Worm (Caenorhabditis elegans) whole organism, L4 larva: ENCODE measurements around the gene W06D11.5.

Experiments
- F10B5.3 ChIP-seq: sonication (generic microtip); optimal IDR thresholded peaks from 2 replicates; lab custom pipeline; 2016; ENCODE audit warnings: mild to moderate bottlenecking, missing genetic modification characterization, missing compliant biosample characterization
- ceh-82 ChIP-seq: sonication (generic microtip); optimal IDR thresholded peaks from 2 replicates; lab custom pipeline; 2017; ENCODE audit warnings: missing biosample characterization, missing genetic modification characterization
- dmd-8 ChIP-seq: fragments of 200-800 bp; sonication (Bioruptor generic); IDR thresholded peaks from 2 replicates; pipeline ENCODE4 v1.3.6; 2022; ENCODE audit warnings: missing genetic modification characterization, missing compliant biosample characterization
- egl-27 ChIP-seq: sonication (generic microtip); optimal IDR thresholded peaks from 3 replicates; lab custom pipeline; 2017; ENCODE audit warnings: missing biosample characterization, missing genetic modification reagents, missing genetic modification characterization
- gei-8 ChIP-seq: fragments of 200-800 bp; sonication (Bioruptor generic); optimal IDR thresholded peaks from 2 replicates; lab custom pipeline; 2018; ENCODE audit warnings: mild to moderate bottlenecking, missing genetic modification characterization, missing compliant biosample characterization
- hlh-30 ChIP-seq: sonication (generic microtip); optimal IDR thresholded peaks from 2 replicates; lab custom pipeline; 2017; ENCODE audit warnings: antibody characterized with exemption, mild to moderate bottlenecking, missing genetic modification characterization, missing compliant biosample characterization; ENCODE audit not compliant: insufficient read depth
- lin-13 ChIP-seq: fragments of 150-350 bp; optimal IDR thresholded peaks from 2 replicates; lab custom pipeline; 2014; ENCODE audit warnings: missing biosample characterization, missing genetic modification reagents, missing genetic modification characterization
- mes-2 ChIP-seq: sonication (generic microtip); optimal IDR thresholded peaks from 2 replicates; lab custom pipeline; 2016; ENCODE audit warnings: missing genotype, mild to moderate bottlenecking, missing genetic modification characterization, missing compliant biosample characterization; ENCODE audit not compliant: poor library complexity, severe bottlenecking
- nhr-28 ChIP-seq: fragments of 150-350 bp; optimal IDR thresholded peaks from 2 replicates; lab custom pipeline; 2014; ENCODE audit warnings: missing biosample characterization, missing genetic modification characterization
- snpc-4 ChIP-seq: fragments of 150-350 bp; optimal IDR thresholded peaks from 2 replicates; lab custom pipeline; 2014; ENCODE audit warnings: missing biosample characterization, missing genetic modification characterization

DNA sequence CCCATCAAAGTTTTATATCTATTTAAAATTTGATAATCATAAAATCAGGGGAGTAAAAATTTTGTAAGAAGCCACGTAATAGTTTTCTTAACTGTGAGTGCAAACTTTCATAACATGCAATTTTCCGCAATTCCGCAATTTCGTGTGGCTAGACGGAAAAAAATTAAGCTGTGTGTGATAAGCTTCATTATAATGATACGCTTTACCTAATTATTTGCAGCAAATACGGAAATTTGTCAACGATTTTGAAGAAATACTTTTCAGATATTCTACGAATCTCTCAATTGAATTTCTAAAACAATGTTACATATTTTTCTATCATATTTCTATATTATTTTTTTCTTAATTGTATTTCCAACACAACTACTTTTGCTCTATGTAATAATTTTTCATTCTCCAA lies 31.9 kb downstream of the W06D11.5 start, which contains the start of gene srd-46:
- no peak for TF ChIP-seq mes-2 (tag; lab: Kevin White, UChicago)
- TF ChIP-seq nhr-28 = no peak
- TF ChIP-seq dmd-8 (GFP tag; lab: Robert Waterston, UW) = no peak
- TF ChIP-seq egl-27 = no peak
- no peak for TF ChIP-seq gei-8 (GFP tag; lab: Kevin White, UChicago)
- TF ChIP-seq snpc-4 = no peak
- no peak for TF ChIP-seq lin-13
- no peak for TF ChIP-seq hlh-30 (tag; lab: Kevin White, UChicago)
- TF ChIP-seq ceh-82 (tag; lab: Kevin White, UChicago) = no peak
- no peak for TF ChIP-seq F10B5.3 (tag; lab: Kevin White, UChicago)
